Worm (Caenorhabditis elegans) whole organism, young adult: ENCODE measurements around the gene fbxb-107.

Experiments used
- B0336.3 ChIP-seq: fragments of 200-800 bp; sonication (Bioruptor generic); IDR thresholded peaks from 2 replicates; pipeline ENCODE4 v1.3.6; 2022; ENCODE audit warnings: missing genetic modification characterization, missing compliant biosample characterization
- C17E4.6 ChIP-seq: fragments of 200-800 bp; sonication (Bioruptor generic); IDR thresholded peaks from 2 replicates; pipeline ENCODE4 v1.3.6; 2022; ENCODE audit warnings: missing genetic modification reagents, missing genetic modification characterization, missing compliant biosample characterization
- D2030.7 ChIP-seq: fragments of 200-800 bp; sonication (Bioruptor generic); IDR thresholded peaks from 2 replicates; pipeline ENCODE4 v1.3.6; 2022; ENCODE audit warnings: missing genetic modification reagents, missing genetic modification characterization, missing compliant biosample characterization
- F23B12.7 ChIP-seq: sonication (generic microtip); optimal IDR thresholded peaks from 2 replicates; lab custom pipeline; 2017; ENCODE audit warnings: missing genetic modification characterization, mild to moderate bottlenecking, missing compliant biosample characterization, antibody characterized with exemption, moderate library complexity; ENCODE audit not compliant: insufficient read depth
- F37B4.10 ChIP-seq: fragments of 200-800 bp; sonication (Bioruptor generic); IDR thresholded peaks from 2 replicates; pipeline ENCODE4 v1.3.6; 2022; ENCODE audit warnings: missing genetic modification characterization, missing compliant biosample characterization
- F52B5.7 ChIP-seq: sonication (generic microtip); optimal IDR thresholded peaks from 2 replicates; lab custom pipeline; 2016; ENCODE audit warnings: mild to moderate bottlenecking, missing genetic modification characterization, missing compliant biosample characterization
- T26A5.8 ChIP-seq: sonication (generic microtip); optimal IDR thresholded peaks from 2 replicates; lab custom pipeline; 2016; ENCODE audit warnings: missing genetic modification characterization, missing compliant biosample characterization
- Y53F4B.3 ChIP-seq: fragments of 200-800 bp; sonication (Bioruptor generic); IDR thresholded peaks from 2 replicates; pipeline ENCODE4 v1.3.6; 2022; ENCODE audit warnings: missing genetic modification reagents, missing genetic modification characterization, missing compliant biosample characterization
- Y53G8AR.9 ChIP-seq: fragments of 200-800 bp; sonication (Bioruptor generic); conservative IDR thresholded peaks from 2 replicates; pipeline ENCODE4 v1.3.6; 2022; ENCODE audit warnings: missing genetic modification reagents, missing genetic modification characterization, missing compliant biosample characterization
- Y56A3A.18 ChIP-seq: fragments of 200-800 bp; sonication (Bioruptor generic); IDR thresholded peaks from 2 replicates; pipeline ENCODE4 v1.3.6; 2022; ENCODE audit warnings: missing genetic modification reagents, missing genetic modification characterization, missing compliant biosample characterization
- Y67H2A.10 ChIP-seq: fragments of 200-800 bp; sonication (Bioruptor generic); conservative IDR thresholded peaks from 2 replicates; pipeline ENCODE4 v1.3.6; 2022; ENCODE audit warnings: missing genetic modification reagents, missing genetic modification characterization, missing compliant biosample characterization
- Y95B8A.8 ChIP-seq: fragments of 200-800 bp; sonication (Bioruptor generic); IDR thresholded peaks from 2 replicates; pipeline ENCODE4 v1.3.6; 2022; ENCODE audit warnings: missing genetic modification reagents, missing genetic modification characterization, missing compliant biosample characterization
- ama-1 ChIP-seq, 3 experiments: fragments of 150-350 bp in 1 of 3; sonication (generic microtip) in 2 of 3; optimal IDR thresholded peaks; 2 replicates each; lab custom pipeline; 2014 to 2018; ENCODE audit warnings: missing biosample characterization in 2 of 3, missing genetic modification characterization in 2 of 3, missing genetic modification reagents in 2 of 3
- aptf-2 ChIP-seq: fragments of 200-800 bp; sonication (Bioruptor generic); conservative IDR thresholded peaks from 2 replicates; pipeline ENCODE4 v1.3.6; 2022; ENCODE audit warnings: missing genetic modification reagents, missing genetic modification characterization, missing compliant biosample characterization
- attf-5 ChIP-seq: fragments of 200-800 bp; sonication (Bioruptor generic); optimal IDR thresholded peaks from 2 replicates; lab custom pipeline; 2018; ENCODE audit warnings: mild to moderate bottlenecking, missing genetic modification characterization, missing compliant biosample characterization
- attf-6 ChIP-seq: fragments of 200-800 bp; sonication (Bioruptor generic); IDR thresholded peaks from 2 replicates; pipeline ENCODE4 v1.3.6; 2022; ENCODE audit warnings: missing genetic modification reagents, missing genetic modification characterization, missing compliant biosample characterization
- cebp-2 ChIP-seq: fragments of 200-800 bp; sonication (Bioruptor generic); IDR thresholded peaks from 2 replicates; pipeline ENCODE4 v1.3.6; 2022; ENCODE audit warnings: missing genetic modification characterization, missing compliant biosample characterization
- ceh-58 ChIP-seq: fragments of 200-800 bp; sonication (Bioruptor generic); IDR thresholded peaks from 2 replicates; pipeline ENCODE4 v1.3.6; 2022; ENCODE audit warnings: missing genetic modification characterization, missing compliant biosample characterization
- ceh-91 ChIP-seq: fragments of 200-800 bp; sonication (Bioruptor generic); IDR thresholded peaks from 2 replicates; pipeline ENCODE4 v1.3.6; 2022; ENCODE audit warnings: missing genetic modification reagents, missing genetic modification characterization, missing compliant biosample characterization
- egrh-3 ChIP-seq: fragments of 200-800 bp; sonication (Bioruptor generic); IDR thresholded peaks from 2 replicates; pipeline ENCODE4 v1.3.6; 2022; ENCODE audit warnings: missing genetic modification reagents, missing genetic modification characterization, missing compliant biosample characterization
- hlh-12 ChIP-seq: sonication (generic microtip); optimal IDR thresholded peaks from 2 replicates; lab custom pipeline; 2016; ENCODE audit warnings: missing genetic modification characterization, missing compliant biosample characterization
- hmg-20 ChIP-seq: fragments of 200-800 bp; sonication (Bioruptor generic); IDR thresholded peaks from 2 replicates; pipeline ENCODE4 v1.3.6; 2022; ENCODE audit warnings: missing genetic modification reagents, missing genetic modification characterization, missing compliant biosample characterization
- let-607 ChIP-seq, 2 experiments: fragments of 200-800 bp in 1 of 2; sonication (Bioruptor generic) in 1 of 2; sonication (generic microtip) in 1 of 2; optimal IDR thresholded peaks; 2 replicates each; lab custom pipeline; 2016 to 2018; ENCODE audit warnings: mild to moderate bottlenecking in 2 of 2, missing compliant biosample characterization in 2 of 2, missing genetic modification characterization in 2 of 2, moderate library complexity in 2 of 2, missing genotype in 1 of 2
- lin-54 ChIP-seq: fragments of 200-800 bp; sonication (Bioruptor generic); optimal IDR thresholded peaks from 2 replicates; lab custom pipeline; 2018; ENCODE audit warnings: mild to moderate bottlenecking, missing genetic modification characterization, missing compliant biosample characterization
- madf-3 ChIP-seq: fragments of 200-800 bp; sonication (Bioruptor generic); IDR thresholded peaks from 2 replicates; pipeline ENCODE4 v1.3.6; 2022; ENCODE audit warnings: missing genetic modification reagents, missing genetic modification characterization, missing compliant biosample characterization
- madf-6 ChIP-seq: fragments of 200-800 bp; sonication (Bioruptor generic); IDR thresholded peaks from 2 replicates; pipeline ENCODE4 v1.3.6; 2022; ENCODE audit warnings: missing genetic modification reagents, missing genetic modification characterization, missing compliant biosample characterization
- madf-8 ChIP-seq: fragments of 200-800 bp; sonication (Bioruptor generic); conservative IDR thresholded peaks from 2 replicates; pipeline ENCODE4 v1.3.6; 2022; ENCODE audit warnings: missing genetic modification reagents, missing genetic modification characterization, missing compliant biosample characterization
- nfyb-1 ChIP-seq: fragments of 200-800 bp; sonication (Bioruptor generic); IDR thresholded peaks from 2 replicates; pipeline ENCODE4 v1.3.6; 2022; ENCODE audit warnings: missing genetic modification reagents, missing genetic modification characterization, missing compliant biosample characterization
- nhr-80 ChIP-seq: sonication (generic microtip); optimal IDR thresholded peaks from 2 replicates; lab custom pipeline; 2016; ENCODE audit warnings: missing genetic modification characterization, missing compliant biosample characterization
- pha-4 ChIP-seq: fragments of 150-350 bp; sonication (generic microtip); optimal IDR thresholded peaks from 2 replicates; lab custom pipeline; 2014; ENCODE audit warnings: missing biosample characterization, missing genetic modification reagents, missing genetic modification characterization
- rpc-1 ChIP-seq, 2 experiments: fragments of 150-350 bp in 1 of 2; sonication (generic microtip) in 1 of 2; optimal IDR thresholded peaks; 2 replicates each; lab custom pipeline; 2014 to 2018; ENCODE audit warnings: missing biosample characterization in 1 of 2, missing genetic modification characterization in 1 of 2, missing genetic modification reagents in 1 of 2, missing genotype in 1 of 2
- sdz-38 ChIP-seq: sonication (generic microtip); optimal IDR thresholded peaks from 2 replicates; lab custom pipeline; 2016; ENCODE audit warnings: missing genotype, missing genetic modification characterization, missing compliant biosample characterization
- snpc-1.1 ChIP-seq: sonication (generic microtip); optimal IDR thresholded peaks from 2 replicates; lab custom pipeline; 2017; ENCODE audit warnings: missing genetic modification characterization, mild to moderate bottlenecking, missing compliant biosample characterization, antibody characterized with exemption, moderate library complexity, missing genotype, missing genetic modification reagents; ENCODE audit not compliant: insufficient read depth
- sptf-2 ChIP-seq: fragments of 200-800 bp; sonication (Bioruptor generic); optimal IDR thresholded peaks from 2 replicates; lab custom pipeline; 2018; ENCODE audit warnings: mild to moderate bottlenecking, missing genetic modification characterization, missing compliant biosample characterization
- tlf-1 ChIP-seq: fragments of 200-800 bp; sonication (Bioruptor generic); optimal IDR thresholded peaks from 2 replicates; lab custom pipeline; 2018; ENCODE audit warnings: mild to moderate bottlenecking, missing genetic modification characterization, missing compliant biosample characterization
- zim-3 ChIP-seq: sonication (generic microtip); optimal IDR thresholded peaks from 2 replicates; lab custom pipeline; 2017; ENCODE audit warnings: mild to moderate bottlenecking, missing genetic modification characterization, moderate library complexity, missing compliant biosample characterization
- ztf-18 ChIP-seq: sonication (generic microtip); optimal IDR thresholded peaks from 2 replicates; lab custom pipeline; 2016; ENCODE audit warnings: missing genotype, mild to moderate bottlenecking, missing genetic modification characterization, missing compliant biosample characterization
- ztf-26 ChIP-seq: sonication (generic microtip); optimal IDR thresholded peaks from 2 replicates; lab custom pipeline; 2017; ENCODE audit warnings: missing genetic modification characterization, missing compliant biosample characterization
- ztf-3 ChIP-seq: fragments of 200-800 bp; sonication (Bioruptor generic); optimal IDR thresholded peaks from 2 replicates; lab custom pipeline; 2018; ENCODE audit warnings: mild to moderate bottlenecking, missing genetic modification characterization, missing compliant biosample characterization

The fbxb-107 gene

DNA sequence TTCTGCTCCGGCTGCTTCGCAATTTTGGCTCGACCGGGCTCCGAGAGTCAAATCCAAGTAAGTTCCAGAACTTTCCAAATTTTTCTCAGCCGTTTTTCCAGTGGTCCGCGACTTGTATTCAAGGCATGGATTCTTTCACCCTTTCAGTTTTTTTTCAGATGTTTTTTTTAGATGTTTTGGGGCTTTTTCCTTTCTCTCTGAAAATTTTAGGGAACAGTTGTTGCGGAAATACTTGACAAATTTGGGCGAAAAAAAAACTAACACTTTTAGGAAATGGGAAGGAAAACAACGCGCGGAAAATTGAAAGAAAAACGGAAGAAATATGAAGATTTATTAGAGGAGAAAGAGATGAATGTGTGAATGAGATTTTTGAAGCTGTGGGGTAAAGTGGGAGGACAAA is 33.0 kb upstream of the fbxb-107 start, which contains the start of the genes T05A8.11 and nep-2:
TSS of gene T05A8.11 (minus strand) at position 101 of the 400 bp plus-strand sequence.
TSS of gene nep-2 (minus strand) at position 192 of the 400 bp plus-strand sequence.
- TF ChIP-seq nfyb-1 (GFP tag; lab: Robert Waterston, UW) (no peak), ama-1 (optimal IDR thresholded peaks at IDR 0.05; lab: Kevin White, UChicago) (no peak), ama-1 (GFP tag; optimal IDR thresholded peaks at IDR 0.05; lab: Kevin White, UChicago) (no peak), ceh-58 (GFP tag; lab: Robert Waterston, UW) (no peak), ceh-91 (GFP tag; lab: Robert Waterston, UW) (no peak), snpc-1.1 (tag; lab: Kevin White, UChicago) (no peak), hmg-20 (GFP tag; lab: Robert Waterston, UW) (no peak), C17E4.6 (GFP tag; lab: Robert Waterston, UW) (no peak), Y56A3A.18 (no peak), ztf-3 (GFP tag; lab: Kevin White, UChicago) (no peak), nhr-80 (tag; lab: Kevin White, UChicago) (no peak), lin-54 (GFP tag; lab: Kevin White, UChicago) (no peak), pha-4 (tag; lab: Kevin White, UChicago) (no peak), ztf-26 (tag; lab: Kevin White, UChicago) (no peak), attf-6 (GFP tag; lab: Robert Waterston, UW) (no peak), let-607 (tag; optimal IDR thresholded peaks at IDR 0.05; lab: Kevin White, UChicago) (no peak), madf-6 (GFP tag; lab: Robert Waterston, UW) (no peak), F52B5.7 (tag; lab: Kevin White, UChicago) (no peak)

DNA sequence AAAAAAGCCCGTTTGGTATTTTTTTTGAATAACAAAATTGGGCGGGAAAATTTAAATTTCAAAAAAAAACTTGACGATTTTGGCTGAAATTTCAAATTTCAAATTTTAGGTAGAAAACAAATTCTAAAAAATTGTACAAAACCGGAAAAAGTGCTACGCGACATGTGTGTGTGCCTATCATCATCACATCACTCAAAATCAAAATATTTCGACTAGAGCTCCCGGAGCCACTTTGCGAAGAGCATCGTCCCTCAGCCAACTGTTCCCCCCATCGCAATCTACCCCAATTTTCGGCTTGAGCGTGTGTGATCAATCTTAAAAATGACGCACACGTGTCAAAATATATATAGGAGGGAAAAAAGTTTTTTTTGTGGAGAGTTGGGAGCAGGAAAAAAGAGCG is 31.8 kb upstream of the fbxb-107 start:
- no peak for TF ChIP-seq Y53F4B.3 (GFP tag; lab: Robert Waterston, UW)

DNA sequence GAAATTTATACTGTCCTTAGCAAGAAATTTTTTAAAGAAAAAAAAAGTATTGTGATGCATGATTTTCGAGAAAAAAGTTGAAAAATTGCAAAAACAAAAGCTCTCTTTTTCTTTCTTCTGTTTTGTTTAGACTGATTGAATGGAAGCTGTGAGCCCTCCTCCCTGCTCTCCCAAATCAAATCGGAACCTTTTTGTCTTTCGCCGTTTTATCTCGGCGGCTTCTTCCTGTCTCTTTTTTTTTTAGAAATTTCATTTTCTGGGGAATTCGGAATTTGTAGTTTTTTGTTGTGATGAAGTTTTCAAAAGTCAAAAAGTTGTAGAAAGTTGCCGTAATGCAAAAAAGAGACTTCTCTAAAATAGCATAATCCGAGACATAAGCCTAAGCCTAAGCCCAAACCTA is 27.9 kb upstream of the fbxb-107 start:
- no peak for TF ChIP-seq madf-3
- no peak for TF ChIP-seq ama-1 (optimal IDR thresholded peaks at IDR 0.05; lab: Kevin White, UChicago)
- no peak for TF ChIP-seq ama-1 (GFP tag; optimal IDR thresholded peaks at IDR 0.05; lab: Kevin White, UChicago)
- TF ChIP-seq ztf-3 (GFP tag; lab: Kevin White, UChicago), result no peak
- no peak for TF ChIP-seq F23B12.7
- TF ChIP-seq sptf-2, result no peak
- no peak for TF ChIP-seq attf-5
- TF ChIP-seq lin-54 (GFP tag; lab: Kevin White, UChicago), result no peak
- no peak for TF ChIP-seq rpc-1 (optimal IDR thresholded peaks at IDR 0.05; lab: Kevin White, UChicago)
- no peak for TF ChIP-seq rpc-1 (tag; optimal IDR thresholded peaks at IDR 0.05; lab: Kevin White, UChicago)
- TF ChIP-seq zim-3, result no peak
- no peak for TF ChIP-seq egrh-3
- TF ChIP-seq madf-8 (GFP tag; lab: Robert Waterston, UW), result no peak
- no peak for TF ChIP-seq T26A5.8 (tag; lab: Kevin White, UChicago)
- no peak for TF ChIP-seq Y67H2A.10 (GFP tag; lab: Robert Waterston, UW)
- TF ChIP-seq aptf-2, result no peak
- no peak for TF ChIP-seq sdz-38
- no peak for TF ChIP-seq Y53G8AR.9 (GFP tag; lab: Robert Waterston, UW)

DNA sequence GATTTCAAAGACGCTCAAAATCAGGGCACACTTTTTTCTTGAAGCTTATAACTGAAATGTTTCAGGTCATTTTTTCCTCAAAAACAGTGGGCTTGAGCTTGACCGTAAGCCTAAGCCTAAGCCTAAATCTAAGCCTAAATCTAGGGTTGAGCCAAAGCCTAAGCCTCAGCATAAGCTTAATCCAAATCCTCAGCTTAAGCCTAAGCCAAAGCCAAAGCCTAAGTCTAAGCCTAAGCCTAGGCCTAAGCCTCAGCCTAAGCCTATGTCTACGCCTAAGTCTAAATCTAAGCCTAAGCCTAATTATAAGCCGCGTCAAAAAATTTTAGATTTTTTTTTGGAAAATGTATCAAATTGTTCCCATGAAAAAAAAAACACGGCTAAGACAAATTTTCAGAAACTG is 24.3 kb upstream of the fbxb-107 start:
- no peak for TF ChIP-seq hlh-12
- no peak for TF ChIP-seq B0336.3 (GFP tag; lab: Robert Waterston, UW)
- no peak for TF ChIP-seq D2030.7 (GFP tag; lab: Robert Waterston, UW)
- no peak for TF ChIP-seq F37B4.10 (GFP tag; lab: Robert Waterston, UW)
- no peak for TF ChIP-seq tlf-1
- no peak for TF ChIP-seq cebp-2 (GFP tag; lab: Robert Waterston, UW)
- TF ChIP-seq Y95B8A.8 (GFP tag; lab: Robert Waterston, UW), result no peak
- no peak for TF ChIP-seq ztf-18 (tag; lab: Kevin White, UChicago)
